Worm (Caenorhabditis elegans) whole organism, L4 larva: ENCODE measurements around the gene C35A11.3.

ENCODE experiments used
- Y5F2A.4 ChIP-seq: fragments of 200-800 bp; sonication (Bioruptor generic); optimal IDR thresholded peaks from 2 replicates; lab custom pipeline; 2018; ENCODE audit warnings: mild to moderate bottlenecking, missing genetic modification characterization, missing compliant biosample characterization
- Y75B8A.6 ChIP-seq: fragments of 200-800 bp; sonication (Bioruptor generic); IDR thresholded peaks from 2 replicates; pipeline ENCODE4 v1.3.6; 2022; ENCODE audit warnings: missing genetic modification reagents, missing genetic modification characterization, missing compliant biosample characterization
- ZK546.5 ChIP-seq, 2 experiments: sonication (generic microtip); optimal IDR thresholded peaks; 2 replicates each; lab custom pipeline; 2017; ENCODE audit warnings: missing biosample characterization in 2 of 2, missing genetic modification characterization in 2 of 2
- ama-1 ChIP-seq: fragments of 150-350 bp; optimal IDR thresholded peaks from 2 replicates; lab custom pipeline; 2014; ENCODE audit warnings: inconsistent platforms, mixed read lengths
- ceh-20 ChIP-seq: fragments of 200-800 bp; sonication (Bioruptor generic); IDR thresholded peaks from 2 replicates; pipeline ENCODE4 v1.3.6; 2022; ENCODE audit warnings: missing genetic modification reagents, missing genetic modification characterization, missing compliant biosample characterization
- ceh-28 ChIP-seq: fragments of 150-350 bp; optimal IDR thresholded peaks from 2 replicates; lab custom pipeline; 2014; ENCODE audit warnings: missing biosample characterization, missing genetic modification reagents, missing genetic modification characterization
- ceh-44 ChIP-seq: fragments of 200-800 bp; sonication (Bioruptor generic); IDR thresholded peaks from 2 replicates; pipeline ENCODE4 v1.3.6; 2022; ENCODE audit warnings: missing genetic modification reagents, missing genetic modification characterization, missing compliant biosample characterization
- ceh-62 ChIP-seq: sonication (generic microtip); optimal IDR thresholded peaks from 2 replicates; lab custom pipeline; 2017; ENCODE audit warnings: missing biosample characterization, missing genetic modification characterization
- ces-1 ChIP-seq: fragments of 150-350 bp; sonication (generic microtip); optimal IDR thresholded peaks from 4 replicates; lab custom pipeline; 2014; ENCODE audit warnings: missing biosample characterization, missing genetic modification reagents, missing genetic modification characterization
- ctbp-1 ChIP-seq: fragments of 200-800 bp; sonication (Bioruptor generic); IDR thresholded peaks from 2 replicates; pipeline ENCODE4 v1.3.6; 2022; ENCODE audit warnings: missing genetic modification reagents, missing genetic modification characterization, missing compliant biosample characterization
- daf-16 ChIP-seq, 3 experiments: sonication (generic microtip); optimal IDR thresholded peaks; 2 replicates each; lab custom pipeline; 2016 to 2017; ENCODE audit warnings: missing genetic modification characterization in 3 of 3, missing genetic modification reagents in 3 of 3, mild to moderate bottlenecking in 2 of 3, missing compliant biosample characterization in 2 of 3, missing biosample characterization in 1 of 3, moderate library complexity in 1 of 3
- daf-8 ChIP-seq: fragments of 200-800 bp; sonication (Bioruptor generic); IDR thresholded peaks from 2 replicates; pipeline ENCODE4 v1.3.6; 2022; ENCODE audit warnings: missing genetic modification characterization, missing compliant biosample characterization
- dmd-6 ChIP-seq: fragments of 200-800 bp; sonication (Bioruptor generic); IDR thresholded peaks from 2 replicates; pipeline ENCODE4 v1.3.6; 2022; ENCODE audit warnings: missing genetic modification reagents, missing genetic modification characterization, missing compliant biosample characterization
- duxl-1 ChIP-seq: sonication (generic microtip); optimal IDR thresholded peaks from 2 replicates; lab custom pipeline; 2016; ENCODE audit warnings: mild to moderate bottlenecking, missing genetic modification characterization, moderate library complexity, missing compliant biosample characterization; ENCODE audit not compliant: poor library complexity
- gei-8 ChIP-seq: fragments of 200-800 bp; sonication (Bioruptor generic); optimal IDR thresholded peaks from 2 replicates; lab custom pipeline; 2018; ENCODE audit warnings: mild to moderate bottlenecking, missing genetic modification characterization, missing compliant biosample characterization
- hlh-11 ChIP-seq: fragments of 200-800 bp; sonication (Bioruptor generic); optimal IDR thresholded peaks from 2 replicates; lab custom pipeline; 2018; ENCODE audit warnings: mild to moderate bottlenecking, missing genetic modification characterization, missing compliant biosample characterization
- hlh-30 ChIP-seq: sonication (generic microtip); optimal IDR thresholded peaks from 2 replicates; lab custom pipeline; 2017; ENCODE audit warnings: antibody characterized with exemption, mild to moderate bottlenecking, missing genetic modification characterization, missing compliant biosample characterization; ENCODE audit not compliant: insufficient read depth
- lim-7 ChIP-seq: fragments of 200-800 bp; sonication (Bioruptor generic); IDR thresholded peaks from 2 replicates; pipeline ENCODE4 v1.3.6; 2022; ENCODE audit warnings: missing genetic modification characterization, missing compliant biosample characterization
- lin-1 ChIP-seq: fragments of 200-800 bp; sonication (Bioruptor generic); IDR thresholded peaks from 2 replicates; pipeline ENCODE4 v1.3.6; 2022; ENCODE audit warnings: missing genetic modification reagents, missing genetic modification characterization, missing compliant biosample characterization
- lin-13 ChIP-seq: fragments of 150-350 bp; optimal IDR thresholded peaks from 2 replicates; lab custom pipeline; 2014; ENCODE audit warnings: missing biosample characterization, missing genetic modification reagents, missing genetic modification characterization
- lin-29 ChIP-seq: fragments of 200-800 bp; sonication (Bioruptor generic); IDR thresholded peaks from 2 replicates; pipeline ENCODE4 v1.3.6; 2022; ENCODE audit warnings: missing genetic modification reagents, missing genetic modification characterization, missing compliant biosample characterization
- lsy-2 ChIP-seq, 2 experiments: fragments of 150-350 bp in 1 of 2; sonication (generic microtip) in 1 of 2; optimal IDR thresholded peaks; 2 replicates each; lab custom pipeline; 2014 to 2017; ENCODE audit warnings: missing biosample characterization in 2 of 2, missing genetic modification characterization in 2 of 2
- madf-5 ChIP-seq, 2 experiments: fragments of 200-800 bp; sonication (Bioruptor generic); IDR thresholded peaks; 2 replicates each; pipeline ENCODE4 v1.3.6; 2022; ENCODE audit warnings: missing compliant biosample characterization in 2 of 2, missing genetic modification characterization in 2 of 2
- madf-9 ChIP-seq: fragments of 200-800 bp; sonication (Bioruptor generic); conservative IDR thresholded peaks from 2 replicates; pipeline ENCODE4 v1.3.6; 2022; ENCODE audit warnings: missing genetic modification reagents, missing genetic modification characterization, missing compliant biosample characterization
- mdl-1 ChIP-seq, 2 experiments: fragments of 150-350 bp in 1 of 2; sonication (generic microtip) in 1 of 2; optimal IDR thresholded peaks; 2 replicates each; lab custom pipeline; 2014 to 2017; ENCODE audit warnings: missing biosample characterization in 2 of 2, missing genetic modification characterization in 2 of 2
- mdt-29 ChIP-seq: fragments of 200-800 bp; sonication (Bioruptor generic); IDR thresholded peaks from 2 replicates; pipeline ENCODE4 v1.3.6; 2022; ENCODE audit warnings: missing genetic modification reagents, missing genetic modification characterization, missing compliant biosample characterization
- mxl-2 ChIP-seq: fragments of 200-800 bp; sonication (Bioruptor generic); conservative IDR thresholded peaks from 2 replicates; pipeline ENCODE4 v1.3.6; 2022; ENCODE audit warnings: missing genetic modification reagents, missing genetic modification characterization, missing compliant biosample characterization
- mxl-3 ChIP-seq: fragments of 200-800 bp; sonication (Bioruptor generic); optimal IDR thresholded peaks from 2 replicates; lab custom pipeline; 2018; ENCODE audit warnings: mild to moderate bottlenecking, missing genetic modification characterization, missing compliant biosample characterization
- nhr-111 ChIP-seq: fragments of 200-800 bp; sonication (Bioruptor generic); optimal IDR thresholded peaks from 2 replicates; lab custom pipeline; 2018; ENCODE audit warnings: mild to moderate bottlenecking, missing genetic modification characterization, missing compliant biosample characterization
- nhr-25 ChIP-seq: sonication (generic microtip); optimal IDR thresholded peaks from 2 replicates; lab custom pipeline; 2017; ENCODE audit warnings: missing genetic modification characterization, mild to moderate bottlenecking, missing compliant biosample characterization, antibody characterized with exemption, moderate library complexity, borderline replicate concordance; ENCODE audit not compliant: insufficient read depth
- nhr-28 ChIP-seq: fragments of 150-350 bp; optimal IDR thresholded peaks from 2 replicates; lab custom pipeline; 2014; ENCODE audit warnings: missing biosample characterization, missing genetic modification characterization
- nhr-42 ChIP-seq: fragments of 200-800 bp; sonication (Bioruptor generic); IDR thresholded peaks from 2 replicates; pipeline ENCODE4 v1.3.6; 2022; ENCODE audit warnings: missing genetic modification characterization, missing compliant biosample characterization
- nhr-48 ChIP-seq: sonication (generic microtip); optimal IDR thresholded peaks from 2 replicates; lab custom pipeline; 2016; ENCODE audit warnings: mild to moderate bottlenecking, missing genetic modification characterization, missing compliant biosample characterization
- pqm-1 ChIP-seq: sonication (generic microtip); optimal IDR thresholded peaks from 2 replicates; lab custom pipeline; 2017; ENCODE audit warnings: missing biosample characterization, missing genetic modification characterization
- saeg-2 ChIP-seq: fragments of 200-800 bp; sonication (Bioruptor generic); IDR thresholded peaks from 2 replicates; pipeline ENCODE4 v1.3.6; 2022; ENCODE audit warnings: missing genetic modification reagents, missing genetic modification characterization, missing compliant biosample characterization
- sdz-12 ChIP-seq: fragments of 200-800 bp; sonication (Bioruptor generic); optimal IDR thresholded peaks from 2 replicates; lab custom pipeline; 2018; ENCODE audit warnings: mild to moderate bottlenecking, missing genetic modification characterization, missing compliant biosample characterization
- skn-1 ChIP-seq: fragments of 150-350 bp; optimal IDR thresholded peaks from 2 replicates; lab custom pipeline; 2014; ENCODE audit warnings: missing biosample characterization, missing genetic modification characterization
- snpc-1.2 ChIP-seq: fragments of 200-800 bp; sonication (Bioruptor generic); IDR thresholded peaks from 2 replicates; pipeline ENCODE4 v1.3.6; 2022; ENCODE audit warnings: missing genetic modification reagents, missing genetic modification characterization, missing compliant biosample characterization
- snpc-4 ChIP-seq: fragments of 150-350 bp; optimal IDR thresholded peaks from 2 replicates; lab custom pipeline; 2014; ENCODE audit warnings: missing biosample characterization, missing genetic modification characterization
- spr-1 ChIP-seq: sonication (generic microtip); optimal IDR thresholded peaks from 2 replicates; lab custom pipeline; 2016; ENCODE audit warnings: mild to moderate bottlenecking, missing genetic modification characterization, missing compliant biosample characterization
- tag-97 ChIP-seq: fragments of 200-800 bp; sonication (Bioruptor generic); IDR thresholded peaks from 2 replicates; pipeline ENCODE4 v1.3.6; 2022; ENCODE audit warnings: missing genetic modification characterization, missing compliant biosample characterization
- tra-1 ChIP-seq: fragments of 200-800 bp; sonication (Bioruptor generic); IDR thresholded peaks from 2 replicates; pipeline ENCODE4 v1.3.6; 2022; ENCODE audit warnings: missing genetic modification reagents, missing genetic modification characterization, missing compliant biosample characterization
- unc-62 ChIP-seq, 3 experiments: fragments of 150-350 bp in 1 of 3; sonication (generic microtip); optimal IDR thresholded peaks in 2 of 3; peaks in 1 of 3; 1 replicate in 1 of 3; 2 replicates in 2 of 3; lab custom pipeline; 2014 to 2017; ENCODE audit warnings: missing biosample characterization in 3 of 3, missing genetic modification characterization in 3 of 3, missing genetic modification reagents in 3 of 3, missing genotype in 1 of 3
- zip-2 ChIP-seq: fragments of 150-350 bp; optimal IDR thresholded peaks from 2 replicates; lab custom pipeline; 2014; ENCODE audit warnings: missing biosample characterization, missing genetic modification characterization
- ztf-7 ChIP-seq: fragments of 150-350 bp; optimal IDR thresholded peaks from 2 replicates; lab custom pipeline; 2014; ENCODE audit warnings: missing biosample characterization, missing genetic modification characterization

Gene C35A11.3

DNA sequence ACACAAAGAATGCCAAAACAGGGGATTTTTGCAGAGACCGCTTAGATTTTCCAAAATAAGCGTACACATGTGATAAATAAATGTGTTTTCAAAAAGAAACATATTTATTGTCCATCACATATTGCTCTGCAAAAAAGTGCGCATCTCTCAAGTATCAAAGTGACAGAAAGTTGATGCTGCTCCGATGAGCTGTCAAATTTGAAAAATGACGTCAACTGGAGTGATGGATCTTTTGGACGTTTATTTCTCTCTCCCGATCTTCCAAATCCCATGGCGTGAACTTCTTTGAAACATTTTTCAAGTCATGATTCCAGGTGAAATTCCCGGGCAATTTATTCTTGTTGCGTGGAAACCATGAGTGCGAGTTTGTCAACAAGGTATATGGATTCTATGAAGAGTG lies 36.7 kb downstream of the C35A11.3 start:
- TF ChIP-seq ceh-62 (tag; lab: Kevin White, UChicago): no peak
- TF ChIP-seq skn-1 (tag; lab: Kevin White, UChicago): no peak
- TF ChIP-seq nhr-48 (tag; lab: Kevin White, UChicago): no peak
- TF ChIP-seq ZK546.5 (tag; optimal IDR thresholded peaks at IDR 0.05; lab: Kevin White, UChicago): no peak
- TF ChIP-seq hlh-30: no peak
- no peak for TF ChIP-seq madf-9 (GFP tag; lab: Robert Waterston, UW)
- TF ChIP-seq unc-62 (GFP tag; optimal IDR thresholded peaks at IDR 0.05 in 1 of 2; lab: Kevin White, UChicago): peak in 1 of 2 experiments; percentile 99
- no peak for TF ChIP-seq unc-62 (tag; optimal IDR thresholded peaks at IDR 0.05; lab: Kevin White, UChicago)
- TF ChIP-seq nhr-25 (tag; lab: Kevin White, UChicago): no peak
- TF ChIP-seq ztf-7 (tag; lab: Kevin White, UChicago): no peak
- no peak for TF ChIP-seq tag-97 (GFP tag; lab: Robert Waterston, UW)
- no peak for TF ChIP-seq pqm-1 (tag; lab: Kevin White, UChicago)
- no peak for TF ChIP-seq ceh-28 (tag; lab: Kevin White, UChicago)
- no peak for TF ChIP-seq zip-2 (tag; lab: Kevin White, UChicago)
- no peak for TF ChIP-seq Y5F2A.4 (GFP tag; lab: Kevin White, UChicago)
- TF ChIP-seq ceh-20: peak; percentile 64; the same call in 1 of the 2 replicates

DNA sequence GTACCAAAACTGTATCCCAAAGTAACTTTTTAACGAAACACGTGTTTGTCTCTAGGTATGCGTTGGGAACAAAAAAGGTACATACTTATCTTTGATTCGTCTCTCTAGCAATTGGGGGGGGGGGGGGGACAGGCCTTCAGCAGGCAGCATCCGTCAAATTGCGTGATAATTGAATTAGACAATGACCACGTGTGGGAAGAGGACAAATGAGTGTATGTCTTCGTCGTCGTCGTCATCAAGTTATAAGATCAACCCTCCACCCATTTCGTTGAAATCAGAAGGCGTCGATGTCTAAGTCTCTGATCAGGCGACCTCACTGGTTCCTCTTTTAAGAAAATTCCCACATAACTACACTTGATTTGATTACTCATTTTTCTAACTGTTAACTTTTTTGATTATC lies 38.5 kb downstream of the C35A11.3 start, which contains the start of gene F08F3.4:
F08F3.4 (plus strand) TSS at position 277 of the 400 bp plus-strand sequence.
- TF ChIP-seq ceh-20: 0 out of 2 replicates have a peak, but pooled peaks have one; percentile 38
- no peak for TF ChIP-seq ceh-44 (GFP tag; lab: Robert Waterston, UW)
- TF ChIP-seq sdz-12 (GFP tag; lab: Kevin White, UChicago): no peak
- TF ChIP-seq ctbp-1 (GFP tag; lab: Robert Waterston, UW): 0 out of 2 replicates have a peak, but pooled peaks have one; percentile 26
- TF ChIP-seq pqm-1 (tag; lab: Kevin White, UChicago): no peak
- TF ChIP-seq lin-29 (GFP tag; lab: Robert Waterston, UW): no peak
- no peak for TF ChIP-seq skn-1 (tag; lab: Kevin White, UChicago)
- peak; percentile 28; the same call in 1 of the 2 replicates for TF ChIP-seq tra-1 (GFP tag; lab: Robert Waterston, UW)
- TF ChIP-seq mdl-1 (tag; optimal IDR thresholded peaks at IDR 0.05; lab: Kevin White, UChicago): peak in 1 of 2 experiments; percentile 43
- no peak for TF ChIP-seq duxl-1 (tag; lab: Kevin White, UChicago)
- no peak for TF ChIP-seq spr-1
- TF ChIP-seq mxl-3 (GFP tag; lab: Kevin White, UChicago): peak; percentile 96
- no peak for TF ChIP-seq madf-5 (GFP tag; IDR thresholded peaks at IDR 0.05; lab: Robert Waterston, UW)
- TF ChIP-seq nhr-28 (tag; lab: Kevin White, UChicago): peak; percentile 30
- TF ChIP-seq nhr-42 (GFP tag; lab: Robert Waterston, UW): no peak
- TF ChIP-seq hlh-30: no peak
- TF ChIP-seq Y75B8A.6 (GFP tag; lab: Robert Waterston, UW): no peak
- TF ChIP-seq snpc-4: no peak
- no peak for TF ChIP-seq snpc-1.2
- 0 out of 2 replicates have a peak, but pooled peaks have one; percentile 26 for TF ChIP-seq lin-1 (GFP tag; lab: Robert Waterston, UW)
- no peak for TF ChIP-seq lsy-2 (tag; optimal IDR thresholded peaks at IDR 0.05; lab: Kevin White, UChicago)
- TF ChIP-seq nhr-48 (tag; lab: Kevin White, UChicago): peak; percentile 80
- no peak for TF ChIP-seq lin-13 (GFP tag; lab: Kevin White, UChicago)
- no peak for TF ChIP-seq ces-1
- no peak for TF ChIP-seq ama-1
- TF ChIP-seq daf-16 (GFP tag; optimal IDR thresholded peaks at IDR 0.05; lab: Kevin White, UChicago): no peak
- TF ChIP-seq daf-16 (tag; optimal IDR thresholded peaks at IDR 0.05; lab: Kevin White, UChicago): no peak
- TF ChIP-seq hlh-11 (tag; lab: Kevin White, UChicago): peak; percentile 80
- TF ChIP-seq mdt-29: no peak
- TF ChIP-seq mxl-2 (GFP tag; lab: Robert Waterston, UW): no peak
- peak; percentile 67 for TF ChIP-seq dmd-6
- peak; percentile 55 for TF ChIP-seq gei-8
- no peak for TF ChIP-seq saeg-2 (GFP tag; lab: Robert Waterston, UW)
- TF ChIP-seq ZK546.5 (tag; optimal IDR thresholded peaks at IDR 0.05; lab: Kevin White, UChicago): no peak
- no peak for TF ChIP-seq lim-7
- no peak for TF ChIP-seq nhr-111
- TF ChIP-seq daf-8: no peak
